Worm (Caenorhabditis elegans): ENCODE results near the gene let-92.
"Not testable (repeated sequence)": the region's sequence is repeated elsewhere in the genome, so short reads cannot be mapped to it uniquely, and the experiment has no call there.

let-92 gene

ce11 chrIV:11822454-11822853, 35.8 kb upstream of the let-92 start:
- TF ChIP-seq unc-62 (GFP tag; optimal IDR thresholded peaks at IDR 0.05) (no peak), gmeb-1 (tag; optimal IDR thresholded peaks at IDR 0.05) (peak; percentile 76), ztf-1 (GFP tag; conservative IDR thresholded peaks at IDR 0.05) (no peak), elt-1 (tag; optimal IDR thresholded peaks at IDR 0.05) (no peak), unc-55 (GFP tag; optimal IDR thresholded peaks at IDR 0.05) (peak; percentile 80), R02D3.7 (tag; optimal IDR thresholded peaks at IDR 0.05) (no peak), fos-1 (tag; optimal IDR thresholded peaks at IDR 0.05) (peak; percentile 19), nhr-237 (tag; optimal IDR thresholded peaks at IDR 0.05) (no peak), sma-9 (GFP tag; optimal IDR thresholded peaks at IDR 0.05) (peak; percentile 6), sma-9 (tag; optimal IDR thresholded peaks at IDR 0.05) (no peak), lin-13 (GFP tag; optimal IDR thresholded peaks at IDR 0.05) (peak; percentile 54), peb-1 (tag; optimal IDR thresholded peaks at IDR 0.05) (no peak), sma-3 (GFP tag; optimal IDR thresholded peaks at IDR 0.05) (no peak), lin-11 (tag; optimal IDR thresholded peaks at IDR 0.05) (no peak), nhr-23 (tag; optimal IDR thresholded peaks at IDR 0.05) (no peak), C34F6.9 (tag; optimal IDR thresholded peaks at IDR 0.05) (peak; percentile 53), crh-2 (tag; optimal IDR thresholded peaks at IDR 0.05) (peak; percentile 47), F13H6.1 (tag; optimal IDR thresholded peaks at IDR 0.05) (no peak), nhr-21 (tag; optimal IDR thresholded peaks at IDR 0.05) (no peak), Y55F3AM.14 (GFP tag; optimal IDR thresholded peaks at IDR 0.05) (no peak), ceh-16 (tag; optimal IDR thresholded peaks at IDR 0.05) (no peak), unc-39 (tag; optimal IDR thresholded peaks at IDR 0.05) (no peak), nhr-129 (tag; optimal IDR thresholded peaks at IDR 0.05) (peak; percentile 56), ama-1 (optimal IDR thresholded peaks at IDR 0.05) (no peak), blmp-1 (tag; optimal IDR thresholded peaks at IDR 0.05; ENCODE audit: insufficient read depth) (no peak), lsy-2 (tag; optimal IDR thresholded peaks at IDR 0.05) (peak; percentile 16 to 70), skn-1 (tag; optimal IDR thresholded peaks at IDR 0.05) (no peak), nhr-77 (tag; optimal IDR thresholded peaks at IDR 0.05) (no peak), mbf-1 (tag; optimal IDR thresholded peaks at IDR 0.05) (no peak), mab-5 (tag; optimal IDR thresholded peaks at IDR 0.05) (no peak), ZK546.5 (tag; optimal IDR thresholded peaks at IDR 0.05) (peak; percentile 14), elt-3 (tag; optimal IDR thresholded peaks at IDR 0.05) (no peak), alr-1 (tag; optimal IDR thresholded peaks at IDR 0.05) (no peak), zag-1 (tag; optimal IDR thresholded peaks at IDR 0.05) (no peak), aly-2 (tag; optimal IDR thresholded peaks at IDR 0.05) (no peak), snpc-4 (tag; optimal IDR thresholded peaks at IDR 0.05) (no peak), sem-4 (tag; optimal IDR thresholded peaks at IDR 0.05) (no peak), nhr-12 (tag; optimal IDR thresholded peaks at IDR 0.05) (no peak), ztf-4 (tag; optimal IDR thresholded peaks at IDR 0.05) (no peak), ceh-82 (tag; optimal IDR thresholded peaks at IDR 0.05) (no peak)

DNA sequence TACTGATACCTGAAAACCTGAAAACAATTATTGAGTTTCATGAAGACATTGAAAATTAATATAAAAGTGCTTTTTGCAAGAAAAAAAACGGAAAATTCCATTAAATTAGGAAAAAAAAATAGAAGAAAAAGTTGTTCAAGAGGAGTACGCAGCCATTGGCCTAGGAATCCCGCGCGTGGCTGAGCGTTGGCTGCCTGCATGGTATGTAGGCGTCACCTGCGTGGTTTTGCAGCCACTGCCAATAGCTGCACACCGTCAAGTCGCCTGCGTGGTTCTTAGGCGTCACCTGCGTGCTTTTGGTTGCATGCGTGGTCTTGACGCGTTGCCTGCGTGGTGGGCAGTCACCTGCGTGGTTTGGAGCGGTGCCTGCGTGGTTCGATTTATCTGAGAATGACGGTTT, 30.2 kb upstream of the let-92 start, which contains the start of gene M117.6:
Gene M117.6 (minus strand): TSS at position 101 of the 400 bp plus-strand sequence.
- TF ChIP-seq unc-55 (GFP tag; optimal IDR thresholded peaks at IDR 0.05); sem-4 (tag; optimal IDR thresholded peaks at IDR 0.05); nhr-25 (tag; optimal IDR thresholded peaks at IDR 0.05): not testable (repeated sequence)

DNA sequence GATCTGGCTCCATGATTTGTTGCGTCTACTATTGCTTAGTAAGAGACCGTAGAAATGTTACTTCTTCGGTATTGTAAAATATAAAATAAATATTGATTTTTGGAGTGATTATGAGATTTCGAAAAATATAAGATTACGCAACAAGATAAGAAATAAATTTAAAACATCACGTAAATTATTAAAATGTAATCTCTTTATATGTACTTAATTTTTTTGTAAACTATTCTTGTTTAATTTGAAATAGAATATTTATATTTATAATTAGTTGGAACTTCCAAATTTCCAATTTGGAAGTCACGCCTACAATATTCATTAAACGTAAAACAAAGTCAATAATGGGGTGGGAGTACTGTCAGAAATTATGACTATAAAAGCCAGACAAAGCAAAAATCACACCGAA, 24.8 kb upstream of the let-92 start, which contains the start of gene M117.4:
Gene M117.4 (minus strand): TSS at position 101 of the 400 bp plus-strand sequence.
- no peak for TF ChIP-seq mdl-1 (tag; optimal IDR thresholded peaks at IDR 0.05)
- no peak for TF ChIP-seq ceh-82 (tag; optimal IDR thresholded peaks at IDR 0.05)
- no peak for TF ChIP-seq Y55F3AM.14 (GFP tag; optimal IDR thresholded peaks at IDR 0.05)
- TF ChIP-seq alr-1 (tag; optimal IDR thresholded peaks at IDR 0.05), result no peak
- TF ChIP-seq ztf-11 (tag; optimal IDR thresholded peaks at IDR 0.05), result no peak
- no peak for TF ChIP-seq ceh-16 (tag; optimal IDR thresholded peaks at IDR 0.05)
- TF ChIP-seq unc-62 (GFP tag; optimal IDR thresholded peaks at IDR 0.05), result no peak
- no peak for TF ChIP-seq R02D3.7 (tag; optimal IDR thresholded peaks at IDR 0.05)
- no peak for TF ChIP-seq nhr-237 (tag; optimal IDR thresholded peaks at IDR 0.05)
- no peak for TF ChIP-seq elt-3 (tag; optimal IDR thresholded peaks at IDR 0.05)
- TF ChIP-seq nhr-129 (tag; optimal IDR thresholded peaks at IDR 0.05), result no peak
- TF ChIP-seq snpc-4 (tag; optimal IDR thresholded peaks at IDR 0.05), result no peak
- no peak for TF ChIP-seq nhr-11 (tag; optimal IDR thresholded peaks at IDR 0.05)
- TF ChIP-seq lin-13 (GFP tag; optimal IDR thresholded peaks at IDR 0.05), result no peak
- TF ChIP-seq unc-39 (tag; optimal IDR thresholded peaks at IDR 0.05), result no peak
